Worm (Caenorhabditis elegans) whole organism, L2 larva: ENCODE data around the gene B0001.3.

Experiments
- C34F6.9 ChIP-seq: fragments of 150-350 bp; optimal IDR thresholded peaks from 2 replicates; lab custom pipeline; 2014; ENCODE audit warnings: missing biosample characterization, missing genetic modification characterization
- F13H6.1 ChIP-seq: sonication (generic microtip); optimal IDR thresholded peaks from 2 replicates; lab custom pipeline; 2016; ENCODE audit warnings: missing genetic modification characterization, missing compliant biosample characterization
- R02D3.7 ChIP-seq: fragments of 150-350 bp; optimal IDR thresholded peaks from 2 replicates; lab custom pipeline; 2014; ENCODE audit warnings: missing biosample characterization, missing genetic modification characterization
- Y55F3AM.14 ChIP-seq: fragments of 200-800 bp; sonication (Bioruptor generic); optimal IDR thresholded peaks from 2 replicates; lab custom pipeline; 2018; ENCODE audit warnings: mild to moderate bottlenecking, missing genetic modification characterization, missing compliant biosample characterization
- ZK546.5 ChIP-seq: sonication (generic microtip); optimal IDR thresholded peaks from 2 replicates; lab custom pipeline; 2017; ENCODE audit warnings: missing biosample characterization, missing genetic modification characterization
- ama-1 ChIP-seq: fragments of 150-350 bp; optimal IDR thresholded peaks from 2 replicates; lab custom pipeline; 2018; ENCODE audit warnings: inconsistent platforms
- ceh-16 ChIP-seq: fragments of 150-350 bp; optimal IDR thresholded peaks from 2 replicates; lab custom pipeline; 2014; ENCODE audit warnings: missing biosample characterization, missing genetic modification characterization
- ceh-82 ChIP-seq: fragments of 150-350 bp; optimal IDR thresholded peaks from 2 replicates; lab custom pipeline; 2014; ENCODE audit warnings: missing biosample characterization, missing genetic modification characterization
- dmd-4 ChIP-seq: sonication (generic microtip); optimal IDR thresholded peaks from 2 replicates; lab custom pipeline; 2017; ENCODE audit warnings: missing biosample characterization, missing genetic modification characterization
- elt-1 ChIP-seq: fragments of 150-350 bp; optimal IDR thresholded peaks from 2 replicates; lab custom pipeline; 2014; ENCODE audit warnings: missing biosample characterization, missing genetic modification characterization
- fos-1 ChIP-seq: fragments of 150-350 bp; optimal IDR thresholded peaks from 2 replicates; lab custom pipeline; 2014; ENCODE audit warnings: missing biosample characterization, missing genetic modification characterization
- gmeb-1 ChIP-seq: fragments of 150-350 bp; optimal IDR thresholded peaks from 2 replicates; lab custom pipeline; 2014; ENCODE audit warnings: missing biosample characterization, missing genetic modification characterization
- lin-39 ChIP-seq: fragments of 150-350 bp; optimal IDR thresholded peaks from 2 replicates; lab custom pipeline; 2014; ENCODE audit warnings: missing biosample characterization, missing genetic modification reagents, missing genetic modification characterization
- lsy-2 ChIP-seq, 2 experiments: fragments of 150-350 bp in 1 of 2; sonication (generic microtip) in 1 of 2; optimal IDR thresholded peaks; 2 replicates each; lab custom pipeline; 2014 to 2017; ENCODE audit warnings: missing biosample characterization in 2 of 2, missing genetic modification characterization in 2 of 2
- mbf-1 ChIP-seq: sonication (generic microtip); optimal IDR thresholded peaks from 2 replicates; lab custom pipeline; 2017; ENCODE audit warnings: missing biosample characterization, missing genetic modification characterization
- mdl-1 ChIP-seq, 2 experiments: fragments of 150-350 bp in 1 of 2; sonication (generic microtip) in 1 of 2; optimal IDR thresholded peaks; 2 replicates each; lab custom pipeline; 2017; ENCODE audit warnings: missing biosample characterization in 2 of 2, missing genetic modification characterization in 2 of 2
- nhr-10 ChIP-seq: sonication (generic microtip); optimal IDR thresholded peaks from 2 replicates; lab custom pipeline; 2017; ENCODE audit warnings: missing biosample characterization, missing genetic modification characterization
- nhr-12 ChIP-seq: fragments of 150-350 bp; optimal IDR thresholded peaks from 2 replicates; lab custom pipeline; 2014; ENCODE audit warnings: missing biosample characterization, missing genetic modification characterization
- nhr-129 ChIP-seq: fragments of 150-350 bp; optimal IDR thresholded peaks from 2 replicates; lab custom pipeline; 2014; ENCODE audit warnings: missing biosample characterization, missing genetic modification characterization
- nhr-21 ChIP-seq: fragments of 150-350 bp; optimal IDR thresholded peaks from 2 replicates; lab custom pipeline; 2014; ENCODE audit warnings: missing biosample characterization, missing genetic modification characterization
- nhr-237 ChIP-seq: fragments of 150-350 bp; optimal IDR thresholded peaks from 2 replicates; lab custom pipeline; 2014; ENCODE audit warnings: missing biosample characterization, missing genetic modification characterization
- nhr-6 ChIP-seq: fragments of 150-350 bp; optimal IDR thresholded peaks from 2 replicates; lab custom pipeline; 2014; ENCODE audit warnings: missing biosample characterization, missing genetic modification characterization
- nhr-77 ChIP-seq: fragments of 150-350 bp; optimal IDR thresholded peaks from 2 replicates; lab custom pipeline; 2014; ENCODE audit warnings: missing biosample characterization, missing genetic modification characterization
- peb-1 ChIP-seq: fragments of 150-350 bp; optimal IDR thresholded peaks from 2 replicates; lab custom pipeline; 2014; ENCODE audit warnings: missing biosample characterization, missing genetic modification characterization
- sem-4 ChIP-seq: fragments of 150-350 bp; optimal IDR thresholded peaks from 2 replicates; lab custom pipeline; 2014; ENCODE audit warnings: missing biosample characterization, missing genetic modification reagents, missing genetic modification characterization
- skn-1 ChIP-seq: sonication (generic microtip); optimal IDR thresholded peaks from 2 replicates; lab custom pipeline; 2017; ENCODE audit warnings: missing biosample characterization, missing genetic modification characterization
- sma-3 ChIP-seq: sonication (generic microtip); optimal IDR thresholded peaks from 2 replicates; lab custom pipeline; 2016; ENCODE audit warnings: missing genetic modification reagents, missing genetic modification characterization, missing compliant biosample characterization
- sma-9 ChIP-seq, 2 experiments: fragments of 150-350 bp in 1 of 2; sonication (generic microtip) in 1 of 2; optimal IDR thresholded peaks; 2 replicates each; lab custom pipeline; 2014 to 2016; ENCODE audit warnings: missing genetic modification characterization in 2 of 2, mild to moderate bottlenecking in 1 of 2, missing biosample characterization in 1 of 2, missing compliant biosample characterization in 1 of 2, missing genetic modification reagents in 1 of 2, moderate library complexity in 1 of 2
- unc-39 ChIP-seq: fragments of 150-350 bp; optimal IDR thresholded peaks from 2 replicates; lab custom pipeline; 2014; ENCODE audit warnings: missing biosample characterization, missing genetic modification characterization
- unc-55 ChIP-seq: fragments of 150-350 bp; sonication (generic microtip); optimal IDR thresholded peaks from 3 replicates; lab custom pipeline; 2014; ENCODE audit warnings: missing biosample characterization, missing genetic modification reagents, missing genetic modification characterization
- unc-62 ChIP-seq: fragments of 150-350 bp; optimal IDR thresholded peaks from 2 replicates; lab custom pipeline; 2014; ENCODE audit warnings: missing biosample characterization, missing genetic modification reagents, missing genetic modification characterization
- zag-1 ChIP-seq: fragments of 150-350 bp; optimal IDR thresholded peaks from 2 replicates; lab custom pipeline; 2014; ENCODE audit warnings: missing biosample characterization, missing genetic modification characterization
- ztf-1 ChIP-seq: fragments of 200-800 bp; sonication (Bioruptor generic); conservative IDR thresholded peaks from 2 replicates; pipeline ENCODE4 v1.3.6; 2022; ENCODE audit warnings: missing genetic modification characterization, missing compliant biosample characterization

Gene B0001.3

ce11 chrIV:12114498-12114897 lies 31.0 kb downstream of the B0001.3 start:
- TF ChIP-seq sma-3 (GFP tag; lab: Kevin White, UChicago) (no peak), nhr-6 (no peak), C34F6.9 (tag; lab: Kevin White, UChicago) (peak; percentile 39), sem-4 (peak; percentile 60), lsy-2 (tag; optimal IDR thresholded peaks at IDR 0.05; lab: Kevin White, UChicago) (peak in 1 of 2 experiments; percentile 14), mdl-1 (tag; optimal IDR thresholded peaks at IDR 0.05; lab: Kevin White, UChicago) (peak in 1 of 2 experiments; percentile 23), nhr-129 (tag; lab: Kevin White, UChicago) (peak; percentile 82)
- TF ChIP-seq, all 48 proteins: peak for 5

- peak in 1 of 2 experiments; percentile 23 for TF ChIP-seq lsy-2 (tag; optimal IDR thresholded peaks at IDR 0.05; lab: Kevin White, UChicago)
- no peak for TF ChIP-seq fos-1 (tag; lab: Kevin White, UChicago)
- TF ChIP-seq nhr-129 (tag; lab: Kevin White, UChicago): peak; percentile 94
- TF ChIP-seq R02D3.7 (tag; lab: Kevin White, UChicago): no peak
- peak; percentile 63 for TF ChIP-seq F13H6.1
- peak; percentile 35 for TF ChIP-seq C34F6.9 (tag; lab: Kevin White, UChicago)
These were observed 32.5 kb downstream of the B0001.3 start for ce11 chrIV:12113056-12113455.

- TF ChIP-seq ama-1: no peak
- no peak for TF ChIP-seq nhr-12
- TF ChIP-seq dmd-4: no peak
- TF ChIP-seq lin-39 (tag; lab: Kevin White, UChicago): no peak
- no peak for TF ChIP-seq nhr-10
- TF ChIP-seq C34F6.9 (tag; lab: Kevin White, UChicago): no peak
- TF ChIP-seq zag-1 (tag; lab: Kevin White, UChicago): no peak
- TF ChIP-seq ceh-82 (tag; lab: Kevin White, UChicago): no peak
- no peak for TF ChIP-seq ceh-16
- TF ChIP-seq unc-62 (GFP tag; lab: Kevin White, UChicago): no peak
- TF ChIP-seq, all 48 proteins: peak for 0
These were observed 34.1 kb downstream of the B0001.3 start, which contains the start of gene dlc-2 for ce11 chrIV:12111477-12111876. Gene dlc-2 (minus strand): TSS chrIV:12111577.

- TF ChIP-seq dmd-4: no peak
- TF ChIP-seq ceh-16: no peak
- no peak for TF ChIP-seq unc-55 (GFP tag; lab: Kevin White, UChicago)
- no peak for TF ChIP-seq gmeb-1 (tag; lab: Kevin White, UChicago)
- TF ChIP-seq nhr-10: no peak
- no peak for TF ChIP-seq lin-39 (tag; lab: Kevin White, UChicago)
- TF ChIP-seq unc-62 (GFP tag; lab: Kevin White, UChicago): no peak
- no peak for TF ChIP-seq elt-1 (tag; lab: Kevin White, UChicago)
- TF ChIP-seq nhr-237 (tag; lab: Kevin White, UChicago): no peak
- TF ChIP-seq nhr-77 (tag; lab: Kevin White, UChicago): no peak
- TF ChIP-seq, all 48 proteins: peak for 0
These were observed 35.2 kb downstream of the B0001.3 start, which contains the start of gene col-129 for ce11 chrIV:12110339-12110738. Gene col-129 (minus strand): TSS chrIV:12110439.

ce11 chrIV:12109743-12110142 lies 35.8 kb downstream of the B0001.3 start:
- TF ChIP-seq elt-1 (tag; lab: Kevin White, UChicago) (no peak), R02D3.7 (tag; lab: Kevin White, UChicago) (no peak), sma-9 (GFP tag; optimal IDR thresholded peaks at IDR 0.05; lab: Kevin White, UChicago) (no peak), sma-9 (tag; optimal IDR thresholded peaks at IDR 0.05; lab: Kevin White, UChicago) (no peak), unc-39 (tag; lab: Kevin White, UChicago) (no peak), peb-1 (no peak), nhr-10 (no peak), ceh-82 (tag; lab: Kevin White, UChicago) (no peak)

- TF ChIP-seq nhr-21 (tag; lab: Kevin White, UChicago) (no peak), unc-62 (GFP tag; lab: Kevin White, UChicago) (no peak), ztf-1 (no peak), nhr-10 (no peak), C34F6.9 (tag; lab: Kevin White, UChicago) (no peak), ceh-16 (no peak), nhr-12 (no peak), Y55F3AM.14 (GFP tag; lab: Kevin White, UChicago) (no peak), ceh-82 (tag; lab: Kevin White, UChicago) (no peak), skn-1 (no peak), nhr-237 (tag; lab: Kevin White, UChicago) (no peak), unc-55 (GFP tag; lab: Kevin White, UChicago) (no peak), mbf-1 (tag; lab: Kevin White, UChicago) (no peak), ama-1 (no peak), sma-9 (GFP tag; optimal IDR thresholded peaks at IDR 0.05; lab: Kevin White, UChicago) (no peak), sma-9 (tag; optimal IDR thresholded peaks at IDR 0.05; lab: Kevin White, UChicago) (no peak), ZK546.5 (tag; lab: Kevin White, UChicago) (no peak), R02D3.7 (tag; lab: Kevin White, UChicago) (no peak), nhr-77 (tag; lab: Kevin White, UChicago) (no peak)
These were observed 36.4 kb downstream of the B0001.3 start for ce11 chrIV:12108984-12109657.
